Worm (Caenorhabditis elegans): Measurements from ENCODE around the gene unc-33.

- TF ChIP-seq tbx-37 (GFP tag; conservative IDR thresholded peaks at IDR 0.05) (no peak), scrt-1 (GFP tag; IDR thresholded peaks at IDR 0.05) (no peak), ama-1 (optimal IDR thresholded peaks at IDR 0.05) (no peak), F13C5.2 (tag; optimal IDR thresholded peaks at IDR 0.05) (no peak), hmbx-1 (tag; optimal IDR thresholded peaks at IDR 0.05) (no peak)
These were observed 48.2 kb downstream of the unc-33 start, which contains the start of gene sre-5 for ce11 chrIV:3564901-3565300.
